Fruit fly (Drosophila melanogaster) whole organism, embryonic: Measurements from ENCODE around the gene sol.

Experiments used
- ATbp ChIP-seq: fragments of 200-800 bp; sonication (Bioruptor generic); optimal IDR thresholded peaks from 2 replicates; lab custom pipeline; 2017; ENCODE audit warnings: missing biosample characterization, mild to moderate bottlenecking, missing genetic modification characterization, missing genetic modification reagents
- Atf-2 ChIP-seq: fragments of 200-800 bp; sonication (Bioruptor generic); optimal IDR thresholded peaks from 2 replicates; lab custom pipeline; 2016; ENCODE audit warnings: missing biosample characterization, missing genetic modification characterization
- B-H2 ChIP-seq: fragments of 200-800 bp; sonication (Bioruptor generic); optimal IDR thresholded peaks from 2 replicates; lab custom pipeline; 2018; ENCODE audit warnings: missing biosample characterization, mild to moderate bottlenecking, missing genetic modification characterization
- CG10654 ChIP-seq: fragments of 200-800 bp; sonication (Bioruptor generic); optimal IDR thresholded peaks from 2 replicates; lab custom pipeline; 2016; ENCODE audit warnings: missing biosample characterization, missing genetic modification characterization
- CG11085 ChIP-seq: fragments of 200-800 bp; sonication (Bioruptor generic); IDR thresholded peaks from 2 replicates; pipeline ENCODE4 v1.3.6; 2022; ENCODE audit warnings: missing biosample characterization, missing genetic modification characterization
- CG11093 ChIP-seq: fragments of 200-800 bp; sonication (Bioruptor generic); IDR thresholded peaks from 3 replicates; pipeline ENCODE4 v1.3.6; 2022; ENCODE audit warnings: missing biosample characterization, missing genetic modification characterization
- CG11695 ChIP-seq: fragments of 200-800 bp; sonication (Bioruptor generic); IDR thresholded peaks from 3 replicates; pipeline ENCODE4 v1.3.6; 2022; ENCODE audit warnings: missing biosample characterization, missing genetic modification characterization
- CG12299 ChIP-seq: fragments of 200-800 bp; sonication (Bioruptor generic); optimal IDR thresholded peaks from 2 replicates; lab custom pipeline; 2018; ENCODE audit warnings: missing biosample characterization, mild to moderate bottlenecking, missing genetic modification characterization
- CG1233 ChIP-seq: fragments of 200-800 bp; sonication (Bioruptor generic); optimal IDR thresholded peaks from 4 replicates; lab custom pipeline; 2018; ENCODE audit warnings: missing biosample characterization, mild to moderate bottlenecking, missing genetic modification characterization
- CG12769 ChIP-seq: fragments of 200-800 bp; sonication (Bioruptor generic); optimal IDR thresholded peaks from 2 replicates; lab custom pipeline; 2019; ENCODE audit warnings: missing biosample characterization, mild to moderate bottlenecking, missing genetic modification characterization, moderate library complexity
- CG13296 ChIP-seq: fragments of 200-800 bp; sonication (Bioruptor generic); optimal IDR thresholded peaks from 3 replicates; lab custom pipeline; 2018; ENCODE audit warnings: missing biosample characterization, mild to moderate bottlenecking, missing genetic modification characterization
- CG13775 ChIP-seq: fragments of 200-800 bp; sonication (Bioruptor generic); optimal IDR thresholded peaks from 3 replicates; lab custom pipeline; 2017; ENCODE audit warnings: missing biosample characterization, mild to moderate bottlenecking, missing genetic modification characterization
- CG14441 ChIP-seq: fragments of 200-800 bp; sonication (Bioruptor generic); IDR thresholded peaks from 2 replicates; pipeline ENCODE4 v1.3.6; 2022; ENCODE audit warnings: missing biosample characterization, missing genetic modification characterization
- CG15514 ChIP-seq: fragments of 200-800 bp; sonication (Bioruptor generic); optimal IDR thresholded peaks from 3 replicates; lab custom pipeline; 2017; ENCODE audit warnings: missing biosample characterization, missing genetic modification characterization, mild to moderate bottlenecking, moderate library complexity, missing genetic modification reagents
- CG17186 ChIP-seq: fragments of 200-800 bp; sonication (Bioruptor generic); optimal IDR thresholded peaks from 3 replicates; lab custom pipeline; 2017; ENCODE audit warnings: missing biosample characterization, missing genetic modification reagents, missing genetic modification characterization
- CG32767 ChIP-seq: fragments of 200-800 bp; sonication (Bioruptor generic); IDR thresholded peaks from 2 replicates; pipeline ENCODE4 v1.3.6; 2022; ENCODE audit warnings: missing biosample characterization, missing genetic modification characterization
- CG34422 ChIP-seq: fragments of 200-800 bp; sonication (Bioruptor generic); IDR thresholded peaks from 3 replicates; pipeline ENCODE4 v1.3.6; 2022; ENCODE audit warnings: missing biosample characterization, missing genetic modification characterization
- CG4328 ChIP-seq: fragments of 200-800 bp; sonication (Bioruptor generic); optimal IDR thresholded peaks from 3 replicates; lab custom pipeline; 2017; ENCODE audit warnings: missing biosample characterization, missing genetic modification reagents, missing genetic modification characterization
- CG43689 ChIP-seq: fragments of 200-800 bp; sonication (Bioruptor generic); IDR thresholded peaks from 2 replicates; pipeline ENCODE4 v1.3.6; 2022; ENCODE audit warnings: missing biosample characterization, missing genetic modification characterization
- CG5953 ChIP-seq: fragments of 200-800 bp; sonication (Bioruptor generic); IDR thresholded peaks from 2 replicates; pipeline ENCODE4 v1.3.6; 2022; ENCODE audit warnings: missing biosample characterization, missing genetic modification characterization
- CG7745 ChIP-seq: fragments of 200-800 bp; sonication (Bioruptor generic); optimal IDR thresholded peaks from 2 replicates; lab custom pipeline; 2018; ENCODE audit warnings: missing biosample characterization, mild to moderate bottlenecking, missing genetic modification characterization, moderate library complexity
- CG7786 ChIP-seq: fragments of 200-800 bp; sonication (Bioruptor generic); optimal IDR thresholded peaks from 2 replicates; lab custom pipeline; 2016; ENCODE audit warnings: missing biosample characterization, missing genetic modification characterization
- CoRest ChIP-seq: fragments of 200-800 bp; sonication (Bioruptor generic); optimal IDR thresholded peaks from 3 replicates; lab custom pipeline; 2018; ENCODE audit warnings: missing biosample characterization, mild to moderate bottlenecking, missing genetic modification characterization, moderate library complexity
- H15 ChIP-seq: fragments of 200-800 bp; sonication (Bioruptor generic); IDR thresholded peaks from 3 replicates; pipeline ENCODE4 v1.3.6; 2022; ENCODE audit warnings: missing biosample characterization, missing genetic modification characterization
- HmgD ChIP-seq: fragments of 200-800 bp; sonication (Bioruptor generic); optimal IDR thresholded peaks from 3 replicates; lab custom pipeline; 2016; ENCODE audit warnings: missing biosample characterization, missing genetic modification characterization
- Mad ChIP-seq: fragments of 200-800 bp; sonication (Bioruptor generic); optimal IDR thresholded peaks from 2 replicates; lab custom pipeline; 2016; ENCODE audit warnings: missing biosample characterization, missing genetic modification characterization
- Ptx1 ChIP-seq: fragments of 200-800 bp; sonication (Bioruptor generic); IDR thresholded peaks from 2 replicates; pipeline ENCODE4 v1.3.6; 2022; ENCODE audit warnings: missing biosample characterization, missing genetic modification characterization
- Rx ChIP-seq: fragments of 200-800 bp; sonication (Bioruptor generic); IDR thresholded peaks from 2 replicates; pipeline ENCODE4 v1.3.6; 2022; ENCODE audit warnings: missing biosample characterization, missing genetic modification characterization
- Stat92E ChIP-seq, 3 experiments: fragments of >200 bp in 2 of 3; fragments of 200-800 bp in 1 of 3; sonication (Bioruptor generic) in 1 of 3; optimal IDR thresholded peaks; 2 replicates each; lab custom pipeline; 2017 to 2019; ENCODE audit warnings: missing biosample characterization in 3 of 3, missing genetic modification characterization in 3 of 3, mild to moderate bottlenecking in 1 of 3, moderate library complexity in 1 of 3
- bcd ChIP-seq: fragments of 200-800 bp; sonication (Bioruptor generic); optimal IDR thresholded peaks from 2 replicates; lab custom pipeline; 2017; ENCODE audit warnings: missing biosample characterization, mild to moderate bottlenecking, missing genetic modification characterization
- bigmax ChIP-seq: fragments of 200-800 bp; sonication (Bioruptor generic); optimal IDR thresholded peaks from 2 replicates; lab custom pipeline; 2018; ENCODE audit warnings: missing biosample characterization, mild to moderate bottlenecking, missing genetic modification characterization
- bowl ChIP-seq: fragments of 200-800 bp; sonication (Bioruptor generic); IDR thresholded peaks from 2 replicates; pipeline ENCODE4 v1.3.6; 2022; ENCODE audit warnings: missing biosample characterization, missing genetic modification characterization
- cato ChIP-seq: fragments of 200-800 bp; sonication (Bioruptor generic); optimal IDR thresholded peaks from 2 replicates; lab custom pipeline; 2016; ENCODE audit warnings: missing biosample characterization, missing genetic modification characterization, borderline replicate concordance
- chinmo ChIP-seq: fragments of 200-800 bp; sonication (Bioruptor generic); IDR thresholded peaks from 4 replicates; pipeline ENCODE4 v1.3.6; 2022; ENCODE audit warnings: missing biosample characterization, missing genetic modification characterization; ENCODE audit not compliant: partially characterized antibody
- ci ChIP-seq: fragments of 200-800 bp; sonication (Bioruptor generic); IDR thresholded peaks from 3 replicates; pipeline ENCODE4 v1.3.6; 2022; ENCODE audit warnings: missing biosample characterization, missing genetic modification characterization
- crol ChIP-seq: fragments of 200-800 bp; sonication (Bioruptor generic); IDR thresholded peaks from 2 replicates; pipeline ENCODE4 v1.3.6; 2022; ENCODE audit warnings: missing biosample characterization, missing genetic modification characterization
- ems ChIP-seq: fragments of 200-800 bp; sonication (Bioruptor generic); optimal IDR thresholded peaks from 3 replicates; lab custom pipeline; 2016; ENCODE audit warnings: missing biosample characterization, missing genetic modification characterization
- fd96Cb ChIP-seq: fragments of 200-800 bp; sonication (Bioruptor generic); optimal IDR thresholded peaks from 2 replicates; lab custom pipeline; 2018; ENCODE audit warnings: missing biosample characterization, mild to moderate bottlenecking, missing genetic modification characterization, moderate library complexity
- fu2 ChIP-seq: fragments of 200-800 bp; sonication (Bioruptor generic); optimal IDR thresholded peaks from 2 replicates; lab custom pipeline; 2016; ENCODE audit warnings: missing biosample characterization, missing genetic modification characterization
- hbn ChIP-seq: fragments of 200-800 bp; sonication (Bioruptor generic); IDR thresholded peaks from 2 replicates; pipeline ENCODE4 v1.3.6; 2022; ENCODE audit warnings: missing biosample characterization, missing genetic modification characterization; ENCODE audit not compliant: partially characterized antibody
- lov ChIP-seq, 2 experiments: fragments of 200-800 bp in 1 of 2; fragments of >200 bp in 1 of 2; sonication (Bioruptor generic) in 1 of 2; IDR thresholded peaks in 1 of 2; optimal IDR thresholded peaks in 1 of 2; 2 replicates in 1 of 2; 3 replicates in 1 of 2; pipeline versions ENCODE4 v1.3.6 to Lab custom; 2017 to 2022; ENCODE audit warnings: missing biosample characterization in 1 of 2, missing genetic modification characterization in 1 of 2
- mam ChIP-seq: fragments of 200-800 bp; sonication (Bioruptor generic); optimal IDR thresholded peaks from 3 replicates; lab custom pipeline; 2016; ENCODE audit warnings: missing biosample characterization, missing genetic modification characterization
- row ChIP-seq: fragments of 200-800 bp; sonication (Bioruptor generic); IDR thresholded peaks from 3 replicates; pipeline ENCODE4 v1.3.6; 2022; ENCODE audit warnings: missing biosample characterization, missing genetic modification characterization
- run ChIP-seq: fragments of 200-800 bp; sonication (Bioruptor generic); optimal IDR thresholded peaks from 3 replicates; lab custom pipeline; 2018; ENCODE audit warnings: missing biosample characterization, mild to moderate bottlenecking, missing genetic modification characterization
- sima ChIP-seq: fragments of 200-800 bp; sonication (Bioruptor generic); optimal IDR thresholded peaks from 2 replicates; lab custom pipeline; 2016; ENCODE audit warnings: missing biosample characterization, missing genetic modification characterization
- tio ChIP-seq: fragments of 200-800 bp; sonication (Bioruptor generic); optimal IDR thresholded peaks from 2 replicates; lab custom pipeline; 2017; ENCODE audit warnings: missing biosample characterization, missing genetic modification characterization, inconsistent platforms
- trem ChIP-seq: fragments of 200-800 bp; optimal IDR thresholded peaks from 3 replicates; lab custom pipeline; 2019; ENCODE audit warnings: missing biosample characterization, mild to moderate bottlenecking, missing genetic modification characterization, moderate library complexity
- tup ChIP-seq: fragments of 200-800 bp; sonication (Bioruptor generic); optimal IDR thresholded peaks from 2 replicates; lab custom pipeline; 2016; ENCODE audit warnings: missing biosample characterization, mild to moderate bottlenecking, missing genetic modification characterization, moderate library complexity
- unc-4 ChIP-seq: fragments of 200-800 bp; sonication (Bioruptor generic); IDR thresholded peaks from 2 replicates; pipeline ENCODE4 v1.3.6; 2022; ENCODE audit warnings: missing biosample characterization, missing genetic modification characterization; ENCODE audit not compliant: partially characterized antibody
- yki ChIP-seq: fragments of >200 bp; optimal IDR thresholded peaks from 3 replicates; lab custom pipeline; 2018

Gene sol

DNA sequence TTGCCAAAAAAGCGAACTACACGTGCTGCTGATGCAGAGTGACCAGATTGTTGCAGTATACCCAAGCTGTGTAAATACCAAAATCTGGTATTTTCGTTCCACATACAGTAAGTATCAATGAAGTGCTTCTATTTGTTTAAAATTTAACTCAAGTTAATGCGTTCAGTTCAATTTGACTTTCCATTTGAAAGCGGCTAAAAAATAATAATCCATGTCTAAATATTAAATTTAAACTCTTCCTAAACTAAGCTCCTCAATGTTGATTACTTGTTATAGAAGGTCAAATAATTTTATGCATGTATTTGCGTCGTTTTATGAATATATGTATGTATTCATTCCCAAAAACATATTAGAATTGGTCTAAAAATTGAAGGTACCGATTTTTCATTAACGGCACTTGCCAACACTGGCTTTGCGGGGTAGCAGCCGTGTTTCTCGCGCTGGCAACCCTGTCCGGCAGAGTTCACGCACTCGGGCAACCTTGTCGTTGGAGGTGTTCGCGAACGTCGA, at the start of gene sol, which contains the start of gene peng (continued):
- peak; percentile 47 for TF ChIP-seq CG4328
- TF ChIP-seq H15 (GFP tag; lab: Robert Waterston, UW), result peak; percentile 42; the same call in 1 of the 3 replicates
- TF ChIP-seq CoRest (tag; lab: Kevin White, UChicago), result peak; percentile 85
- peak; percentile 59 for TF ChIP-seq cato
- TF ChIP-seq fu2, result peak; percentile 65
- TF ChIP-seq CG11695 (GFP tag; lab: Robert Waterston, UW), result peak; percentile 54; the same call in 2 of the 3 replicates
- TF ChIP-seq Ptx1 (GFP tag; lab: Robert Waterston, UW), result peak; percentile 78
- peak; percentile 76 for TF ChIP-seq Mad (GFP tag; lab: Kevin White, UChicago)
- no peak for TF ChIP-seq hbn (GFP tag; lab: Robert Waterston, UW)
- peak; percentile 63 for TF ChIP-seq fd96Cb (tag; lab: Kevin White, UChicago)
- no peak; the same call in 2 of the 3 replicates for TF ChIP-seq CG34422 (GFP tag; lab: Robert Waterston, UW)
- no peak for TF ChIP-seq crol
- TF ChIP-seq CG10654 (GFP tag; lab: Kevin White, UChicago), result peak; percentile 61
- peak; percentile 85 for TF ChIP-seq mam (GFP tag; lab: Kevin White, UChicago)
- peak; percentile 52; the same call in 1 of the 2 replicates for TF ChIP-seq CG32767 (GFP tag; lab: Robert Waterston, UW)
- no peak for TF ChIP-seq CG7745
- peak; percentile 73 for TF ChIP-seq CG14441 (GFP tag; lab: Robert Waterston, UW)
- TF ChIP-seq yki, result no peak
- no peak for TF ChIP-seq unc-4 (GFP tag; lab: Robert Waterston, UW)
- TF ChIP-seq run (tag; lab: Kevin White, UChicago), result no peak
- peak; percentile 54 for TF ChIP-seq CG15514 (GFP tag; lab: Kevin White, UChicago)
- TF ChIP-seq Atf-2, result peak; percentile 69
- no peak for TF ChIP-seq sima (GFP tag; lab: Kevin White, UChicago)
- peak; percentile 44 for TF ChIP-seq ems (GFP tag; lab: Kevin White, UChicago)
- TF ChIP-seq trem (tag; lab: Kevin White, UChicago), result peak; percentile 56
- no peak for TF ChIP-seq CG11085 (GFP tag; lab: Robert Waterston, UW)
- no peak for TF ChIP-seq bowl (GFP tag; lab: Robert Waterston, UW)
- TF ChIP-seq CG12299 (tag; lab: Kevin White, UChicago), result peak; percentile 42
- peak; percentile 51 for TF ChIP-seq B-H2 (GFP tag; lab: Kevin White, UChicago)
- no peak for TF ChIP-seq chinmo (GFP tag; lab: Robert Waterston, UW)
- peak; percentile 7 for TF ChIP-seq CG13296 (GFP tag; lab: Kevin White, UChicago)
- no peak for TF ChIP-seq CG5953 (GFP tag; lab: Robert Waterston, UW)
- peak; percentile 49 for TF ChIP-seq CG1233 (GFP tag; lab: Kevin White, UChicago)
- no peak for TF ChIP-seq tup
- no peak for TF ChIP-seq bigmax (GFP tag; lab: Kevin White, UChicago)
- TF ChIP-seq ATbp (GFP tag; lab: Kevin White, UChicago), result no peak
- no peak for TF ChIP-seq CG12769 (tag; lab: Kevin White, UChicago)
- TF ChIP-seq Rx (GFP tag; lab: Robert Waterston, UW), result peak; percentile 22; the same call in 1 of the 2 replicates
- TF ChIP-seq CG7786 (GFP tag; lab: Kevin White, UChicago), result peak; percentile 72
- no peak for TF ChIP-seq tio (GFP tag; lab: Kevin White, UChicago)
- no peak for TF ChIP-seq CG11093
- TF ChIP-seq ci (GFP tag; lab: Robert Waterston, UW), result peak; percentile 51; the same call in 1 of the 3 replicates
- TF ChIP-seq bcd (GFP tag; lab: Kevin White, UChicago), result peak; percentile 70
- TF ChIP-seq lov (optimal IDR thresholded peaks at IDR 0.05; lab: Kevin White, UChicago), result no peak
- TF ChIP-seq lov (GFP tag; IDR thresholded peaks at IDR 0.05; lab: Robert Waterston, UW), result peak; percentile 49; the same call in 1 of the 3 replicates
- TF ChIP-seq HmgD (GFP tag; lab: Kevin White, UChicago), result peak; percentile 35
- peak; percentile 76 for TF ChIP-seq CG13775 (GFP tag; lab: Kevin White, UChicago)
- TF ChIP-seq row, result peak; percentile 87
- no peak for TF ChIP-seq CG43689 (GFP tag; lab: Robert Waterston, UW)
- no peak for TF ChIP-seq Stat92E (GFP tag; optimal IDR thresholded peaks at IDR 0.05; lab: Kevin White, UChicago)
- TF ChIP-seq CG17186, result peak; percentile 0
